Fruit fly (Drosophila melanogaster) S2 (cell line): ENCODE measurements around the gene CG14823.

Experiments used
- CG8478 ChIP-seq: fragments of >200 bp; optimal IDR thresholded peaks from 2 replicates; lab custom pipeline; 2018
- CTCF ChIP-seq, 2 experiments: fragments of >200 bp; optimal IDR thresholded peaks; 2 replicates each; lab custom pipeline; 2018

- TF ChIP-seq CG8478 (lab: Kevin White, UChicago) = no peak
- TF ChIP-seq CTCF (optimal IDR thresholded peaks at IDR 0.05; lab: Kevin White, UChicago) = no peak
Observed at dm6 chr3L:7096530-7096929, 30.4 kb downstream of the CG14823 start.
